Fruit fly (Drosophila melanogaster) whole organism, embryonic: ENCODE data around the gene CG10802.

Experiments
- Adf1 ChIP-seq: fragments of 200-800 bp; sonication (Bioruptor generic); IDR thresholded peaks from 2 replicates; pipeline ENCODE4 v1.3.6; 2022; ENCODE audit warnings: missing biosample characterization, missing genetic modification characterization
- B-H2 ChIP-seq: fragments of 200-800 bp; sonication (Bioruptor generic); optimal IDR thresholded peaks from 2 replicates; lab custom pipeline; 2018; ENCODE audit warnings: missing biosample characterization, mild to moderate bottlenecking, missing genetic modification characterization
- CG11504 ChIP-seq: fragments of 200-800 bp; sonication (Bioruptor generic); optimal IDR thresholded peaks from 3 replicates; lab custom pipeline; 2019; ENCODE audit warnings: missing biosample characterization, mild to moderate bottlenecking, missing genetic modification characterization, moderate library complexity
- CG15073 ChIP-seq: fragments of 200-800 bp; sonication (Bioruptor generic); optimal IDR thresholded peaks from 2 replicates; lab custom pipeline; 2016; ENCODE audit warnings: missing biosample characterization, missing genetic modification characterization
- CG15601 ChIP-seq: fragments of 200-800 bp; sonication (Bioruptor generic); optimal IDR thresholded peaks from 3 replicates; lab custom pipeline; 2019; ENCODE audit warnings: missing biosample characterization, mild to moderate bottlenecking, missing genetic modification characterization, moderate library complexity
- CG17385 ChIP-seq: fragments of 200-800 bp; sonication (Bioruptor generic); optimal IDR thresholded peaks from 3 replicates; lab custom pipeline; 2018; ENCODE audit warnings: missing biosample characterization, mild to moderate bottlenecking, missing genetic modification characterization
- CG17802 ChIP-seq: fragments of 200-800 bp; sonication (Bioruptor generic); optimal IDR thresholded peaks from 2 replicates; lab custom pipeline; 2018; ENCODE audit warnings: missing biosample characterization, mild to moderate bottlenecking, missing genetic modification characterization, moderate library complexity
- CG18764 ChIP-seq: fragments of 200-800 bp; sonication (Bioruptor generic); optimal IDR thresholded peaks from 3 replicates; lab custom pipeline; 2016; ENCODE audit warnings: missing biosample characterization, missing genetic modification characterization
- CG2202 ChIP-seq: fragments of 200-800 bp; sonication (Bioruptor generic); optimal IDR thresholded peaks from 2 replicates; lab custom pipeline; 2018; ENCODE audit warnings: missing biosample characterization, mild to moderate bottlenecking, missing genetic modification characterization
- CG2712 ChIP-seq: fragments of 200-800 bp; optimal IDR thresholded peaks from 3 replicates; lab custom pipeline; 2019; ENCODE audit warnings: missing biosample characterization, mild to moderate bottlenecking, missing genetic modification characterization, moderate library complexity
- CG30020 ChIP-seq: fragments of 200-800 bp; optimal IDR thresholded peaks from 2 replicates; lab custom pipeline; 2019; ENCODE audit warnings: missing biosample characterization, mild to moderate bottlenecking, missing genetic modification characterization, moderate library complexity
- CG31224 ChIP-seq: fragments of 200-800 bp; sonication (Bioruptor generic); IDR thresholded peaks from 2 replicates; pipeline ENCODE4 v1.3.6; 2022; ENCODE audit warnings: missing biosample characterization, missing genetic modification characterization
- CG3281 ChIP-seq: fragments of 200-800 bp; sonication (Bioruptor generic); optimal IDR thresholded peaks from 3 replicates; lab custom pipeline; 2017; ENCODE audit warnings: missing biosample characterization, mild to moderate bottlenecking, missing genetic modification characterization
- CG33557 ChIP-seq: fragments of 200-800 bp; sonication (Bioruptor generic); optimal IDR thresholded peaks from 2 replicates; lab custom pipeline; 2019; ENCODE audit warnings: missing biosample characterization, mild to moderate bottlenecking, missing genetic modification characterization, moderate library complexity
- CG3726 ChIP-seq: fragments of 200-800 bp; sonication (Bioruptor generic); IDR thresholded peaks from 3 replicates; pipeline ENCODE4, ENCODE4 v1.3.6; 2022; ENCODE audit warnings: missing biosample characterization, missing genetic modification characterization
- CG3847 ChIP-seq: fragments of 200-800 bp; sonication (Bioruptor generic); IDR thresholded peaks from 2 replicates; pipeline ENCODE4 v1.3.6; 2022; ENCODE audit warnings: missing biosample characterization, missing genetic modification characterization
- CG7963 ChIP-seq: fragments of 200-800 bp; sonication (Bioruptor generic); IDR thresholded peaks from 3 replicates; pipeline ENCODE4 v1.3.6; 2022; ENCODE audit warnings: missing biosample characterization, missing genetic modification characterization; ENCODE audit not compliant: partially characterized antibody
- CG8089 ChIP-seq: fragments of 200-800 bp; sonication (Bioruptor generic); optimal IDR thresholded peaks from 3 replicates; lab custom pipeline; 2016; ENCODE audit warnings: missing biosample characterization, missing genetic modification characterization
- CG9876 ChIP-seq: fragments of 200-800 bp; sonication (Bioruptor generic); optimal IDR thresholded peaks from 2 replicates; lab custom pipeline; 2016; ENCODE audit warnings: missing biosample characterization, missing genetic modification characterization
- CoRest ChIP-seq: fragments of 200-800 bp; sonication (Bioruptor generic); optimal IDR thresholded peaks from 3 replicates; lab custom pipeline; 2018; ENCODE audit warnings: missing biosample characterization, mild to moderate bottlenecking, missing genetic modification characterization, moderate library complexity
- CrebB ChIP-seq: fragments of 200-800 bp; sonication (Bioruptor generic); optimal IDR thresholded peaks from 3 replicates; lab custom pipeline; 2018; ENCODE audit warnings: missing biosample characterization, mild to moderate bottlenecking, missing genetic modification characterization
- Dfd ChIP-seq, 2 experiments: fragments of >200 bp; optimal IDR thresholded peaks; 2 replicates each; lab custom pipeline; 2017; ENCODE audit warnings: missing biosample characterization in 2 of 2, missing genetic modification characterization in 2 of 2
- Ets65A ChIP-seq: fragments of 200-800 bp; sonication (Bioruptor generic); peaks from one replicate; lab custom pipeline; 2016; ENCODE audit warnings: missing biosample characterization, missing genetic modification characterization
- Neu2 ChIP-seq: fragments of 200-800 bp; sonication (Bioruptor generic); optimal IDR thresholded peaks from 3 replicates; lab custom pipeline; 2016; ENCODE audit warnings: missing biosample characterization, missing genetic modification characterization, borderline replicate concordance
- Pdp1 ChIP-seq, 2 experiments: fragments of 200-800 bp; sonication (Bioruptor generic); optimal IDR thresholded peaks; 3 replicates each; lab custom pipeline; 2016; ENCODE audit warnings: missing biosample characterization in 2 of 2, missing genetic modification characterization in 2 of 2, mild to moderate bottlenecking in 1 of 2, moderate library complexity in 1 of 2
- Ravus ChIP-seq: fragments of 200-800 bp; sonication (Bioruptor generic); IDR thresholded peaks from 2 replicates; pipeline ENCODE4 v1.3.6; 2022; ENCODE audit warnings: missing biosample characterization, missing genetic modification characterization
- Sox102F ChIP-seq: fragments of 200-800 bp; sonication (Bioruptor generic); optimal IDR thresholded peaks from 2 replicates; lab custom pipeline; 2018; ENCODE audit warnings: missing biosample characterization, mild to moderate bottlenecking, missing genetic modification characterization, moderate library complexity
- Vsx1 ChIP-seq: fragments of 200-800 bp; sonication (Bioruptor generic); optimal IDR thresholded peaks from 2 replicates; lab custom pipeline; 2017; ENCODE audit warnings: missing biosample characterization, mild to moderate bottlenecking, missing genetic modification characterization, missing genetic modification reagents
- abd-A ChIP-seq: fragments of 200-800 bp; sonication (Bioruptor generic); optimal IDR thresholded peaks from 3 replicates; lab custom pipeline; 2019; ENCODE audit warnings: missing biosample characterization, mild to moderate bottlenecking, missing genetic modification characterization, moderate library complexity
- cg ChIP-seq: fragments of 200-800 bp; sonication (Bioruptor generic); optimal IDR thresholded peaks from 3 replicates; lab custom pipeline; 2019; ENCODE audit warnings: missing biosample characterization, mild to moderate bottlenecking, missing genetic modification characterization, moderate library complexity
- chinmo ChIP-seq: fragments of 200-800 bp; sonication (Bioruptor generic); IDR thresholded peaks from 4 replicates; pipeline ENCODE4 v1.3.6; 2022; ENCODE audit warnings: missing biosample characterization, missing genetic modification characterization; ENCODE audit not compliant: partially characterized antibody
- chm ChIP-seq: fragments of 200-800 bp; sonication (Bioruptor generic); IDR thresholded peaks from 2 replicates; pipeline ENCODE4 v1.3.6; 2022; ENCODE audit warnings: missing biosample characterization, missing genetic modification characterization
- crc ChIP-seq: fragments of 200-800 bp; sonication (Bioruptor generic); optimal IDR thresholded peaks from 2 replicates; lab custom pipeline; 2016; ENCODE audit warnings: missing biosample characterization, missing genetic modification characterization
- dan ChIP-seq: fragments of 200-800 bp; sonication (Bioruptor generic); IDR thresholded peaks from 2 replicates; pipeline ENCODE4 v1.3.6; 2022; ENCODE audit warnings: missing biosample characterization, missing genetic modification characterization
- jigr1 ChIP-seq: fragments of 200-800 bp; sonication (Bioruptor generic); IDR thresholded peaks from 3 replicates; pipeline ENCODE4 v1.3.6; 2022; ENCODE audit warnings: missing biosample characterization, missing genetic modification characterization
- lilli ChIP-seq: fragments of 200-800 bp; sonication (Bioruptor generic); optimal IDR thresholded peaks from 3 replicates; lab custom pipeline; 2016; ENCODE audit warnings: missing biosample characterization, missing genetic modification characterization
- nau ChIP-seq: fragments of 200-800 bp; sonication (Bioruptor generic); optimal IDR thresholded peaks from 3 replicates; lab custom pipeline; 2017; ENCODE audit warnings: missing biosample characterization, mild to moderate bottlenecking, missing genetic modification characterization, missing genetic modification reagents
- nom ChIP-seq: fragments of 200-800 bp; sonication (Bioruptor generic); optimal IDR thresholded peaks from 2 replicates; lab custom pipeline; 2017; ENCODE audit warnings: missing biosample characterization, missing genetic modification characterization, mild to moderate bottlenecking, moderate library complexity, missing genetic modification reagents
- peb ChIP-seq: fragments of 200-800 bp; sonication (Bioruptor generic); IDR thresholded peaks from 2 replicates; pipeline ENCODE4 v1.3.6; 2022; ENCODE audit warnings: missing biosample characterization, missing genetic modification characterization
- pho ChIP-seq: fragments of 200-800 bp; sonication (Bioruptor generic); optimal IDR thresholded peaks from 2 replicates; lab custom pipeline; 2016; ENCODE audit warnings: missing biosample characterization, missing genetic modification characterization
- sna ChIP-seq: fragments of 200-800 bp; sonication (Bioruptor generic); IDR thresholded peaks from 2 replicates; pipeline ENCODE4 v1.3.6; 2022; ENCODE audit warnings: missing biosample characterization, missing genetic modification characterization; ENCODE audit not compliant: partially characterized antibody
- sqz ChIP-seq: fragments of 200-800 bp; sonication (Bioruptor generic); optimal IDR thresholded peaks from 3 replicates; lab custom pipeline; 2018; ENCODE audit warnings: missing biosample characterization, mild to moderate bottlenecking, missing genetic modification characterization
- vnd ChIP-seq: fragments of 200-800 bp; sonication (Bioruptor generic); IDR thresholded peaks from 3 replicates; pipeline ENCODE4 v1.3.6; 2022; ENCODE audit warnings: missing biosample characterization, missing genetic modification characterization; ENCODE audit not compliant: partially characterized antibody
- wdn ChIP-seq: fragments of 200-800 bp; sonication (Bioruptor generic); IDR thresholded peaks from 2 replicates; pipeline ENCODE4 v1.3.6; 2022; ENCODE audit warnings: missing biosample characterization, missing genetic modification characterization
- wor ChIP-seq: fragments of 200-800 bp; sonication (Bioruptor generic); IDR thresholded peaks from 2 replicates; pipeline ENCODE4 v1.3.6; 2022; ENCODE audit warnings: missing biosample characterization, missing genetic modification characterization
- yki ChIP-seq: fragments of >200 bp; optimal IDR thresholded peaks from 3 replicates; lab custom pipeline; 2018
- z ChIP-seq: fragments of 200-800 bp; sonication (Bioruptor generic); IDR thresholded peaks from 3 replicates; pipeline ENCODE4 v1.3.6; 2022; ENCODE audit warnings: missing biosample characterization, missing genetic modification characterization
- zen ChIP-seq: fragments of 200-800 bp; sonication (Bioruptor generic); optimal IDR thresholded peaks from 3 replicates; lab custom pipeline; 2018; ENCODE audit warnings: missing biosample characterization, mild to moderate bottlenecking, missing genetic modification characterization, moderate library complexity

The CG10802 gene

dm6 chrX:3448893-3449394 is 33.8 kb upstream of the CG10802 start, which contains the start of gene CG12535:
CG12535 (minus strand) TSS chrX:3448943.
- TF ChIP-seq Pdp1 (GFP tag; optimal IDR thresholded peaks at IDR 0.05; lab: Kevin White, UChicago) (peak in 1 of 2 experiments; percentile 59), Dfd (GFP tag; optimal IDR thresholded peaks at IDR 0.05; lab: Kevin White, UChicago) (peak in 1 of 2 experiments; percentile 0), Sox102F (GFP tag; lab: Kevin White, UChicago) (no peak), CG3726 (no peak), CG8089 (GFP tag; lab: Kevin White, UChicago) (no peak), Vsx1 (GFP tag; lab: Kevin White, UChicago) (no peak), crc (no peak), CG2202 (tag; lab: Kevin White, UChicago) (no peak), CG3281 (no peak), CG30020 (peak; percentile 73), CG15073 (GFP tag; lab: Kevin White, UChicago) (no peak), CG17802 (tag; lab: Kevin White, UChicago) (no peak), yki (lab: Kevin White, UChicago) (no peak), zen (tag; lab: Kevin White, UChicago) (peak; percentile 26), z (GFP tag; lab: Robert Waterston, UW) (0 out of 3 replicates have a peak, but pooled peaks have one; percentile 33), B-H2 (GFP tag; lab: Kevin White, UChicago) (no peak)

- TF ChIP-seq CG33557 (GFP tag; lab: Kevin White, UChicago) (no peak), vnd (no peak), Sox102F (GFP tag; lab: Kevin White, UChicago) (no peak), nom (GFP tag; lab: Kevin White, UChicago) (peak; percentile 4), Ravus (GFP tag; lab: Robert Waterston, UW) (no peak), chinmo (GFP tag; lab: Robert Waterston, UW) (peak; percentile 80; the same call in 3 of the 4 replicates), CG11504 (tag; lab: Kevin White, UChicago) (peak; percentile 98), peb (GFP tag; lab: Robert Waterston, UW) (no peak), chm (GFP tag; lab: Robert Waterston, UW) (no peak), nau (GFP tag; lab: Kevin White, UChicago) (no peak), abd-A (tag; lab: Kevin White, UChicago) (no peak), CrebB (no peak), CG3281 (no peak), jigr1 (GFP tag; lab: Robert Waterston, UW) (no peak), CG18764 (GFP tag; lab: Kevin White, UChicago) (no peak), CG7963 (no peak), dan (GFP tag; lab: Robert Waterston, UW) (no peak), CG31224 (no peak), wor (GFP tag; lab: Robert Waterston, UW) (no peak), yki (lab: Kevin White, UChicago) (peak; percentile 53), CG30020 (no peak), sna (GFP tag; lab: Robert Waterston, UW) (peak; percentile 26; the same call in 1 of the 2 replicates), sqz (GFP tag; lab: Kevin White, UChicago) (peak; percentile 38), CG17385 (GFP tag; lab: Kevin White, UChicago) (no peak), wdn (GFP tag; lab: Robert Waterston, UW) (no peak), lilli (GFP tag; lab: Kevin White, UChicago) (no peak), CG2712 (tag; lab: Kevin White, UChicago) (no peak), CG15601 (tag; lab: Kevin White, UChicago) (no peak), pho (GFP tag; lab: Kevin White, UChicago) (no peak), Ets65A (GFP tag; lab: Kevin White, UChicago) (no peak), CG9876 (GFP tag; lab: Kevin White, UChicago) (no peak), CG3847 (GFP tag; lab: Robert Waterston, UW) (no peak), Neu2 (GFP tag; lab: Kevin White, UChicago) (no peak), CoRest (tag; lab: Kevin White, UChicago) (no peak), cg (GFP tag; lab: Kevin White, UChicago) (no peak), Adf1 (GFP tag; lab: Robert Waterston, UW) (no peak)
Measured at dm6 chrX:3451250-3451786, 31.4 kb upstream of the CG10802 start.
